Fruit fly (Drosophila melanogaster): Measurements from ENCODE around the gene Brd8.
A peak's percentile ranks its signal among the peaks of the same experiment; 100 is the strongest.

The Brd8 gene

DNA sequence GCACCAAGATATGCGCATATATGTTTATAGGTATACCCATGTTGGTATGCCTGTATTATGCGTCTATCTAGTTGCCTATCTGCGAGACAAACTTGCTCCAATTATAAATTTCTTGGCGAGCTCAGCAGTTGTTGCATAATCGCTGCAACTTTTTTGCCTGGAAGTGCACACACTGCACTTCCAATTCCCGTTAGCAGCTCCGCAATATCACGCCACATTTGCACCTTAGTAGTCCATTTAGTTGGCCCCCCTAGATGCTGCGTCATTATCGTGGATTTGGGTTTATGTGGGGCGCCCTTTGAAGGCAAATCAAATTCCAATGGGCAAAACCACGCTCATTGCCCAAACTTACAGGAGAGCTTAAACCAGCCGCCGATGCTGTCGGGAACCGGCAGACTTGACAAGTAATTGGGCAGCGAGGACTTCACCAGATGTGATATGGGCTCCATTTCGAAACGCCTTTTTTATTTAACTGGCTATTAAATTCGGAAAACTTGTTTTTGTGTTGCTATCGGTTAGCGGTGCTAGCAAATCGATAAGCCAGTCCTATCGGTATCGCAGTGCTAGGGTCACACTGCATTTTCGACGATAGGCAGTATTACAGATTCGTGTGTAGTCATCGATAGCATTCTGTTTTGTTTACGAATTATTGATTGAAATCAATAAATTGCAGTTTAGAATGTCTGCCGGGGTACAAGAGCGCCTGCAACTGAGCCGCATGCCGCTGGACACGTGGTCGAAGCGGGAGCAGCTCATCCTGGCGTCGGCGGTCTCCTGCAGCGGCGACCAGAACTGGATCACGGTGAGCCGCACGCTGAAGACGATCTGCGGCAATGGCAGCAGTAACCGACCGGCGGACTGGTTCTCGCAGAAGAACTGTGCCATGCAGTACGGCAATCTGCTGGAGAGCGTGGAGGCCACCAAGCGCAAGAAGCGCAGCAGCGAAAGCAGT, at the start of gene Brd8, which contains the start of gene Cisd2:
Brd8 (plus strand) TSS at position 595 of the 952 bp plus-strand sequence.
Cisd2 (minus strand) TSS at position 538 of the 952 bp plus-strand sequence.
- peak; percentile 64 for TF ChIP-seq CG17801 (GFP tag; optimal IDR thresholded peaks at IDR 0.05; ENCODE audit: partially characterized antibody)

DNA sequence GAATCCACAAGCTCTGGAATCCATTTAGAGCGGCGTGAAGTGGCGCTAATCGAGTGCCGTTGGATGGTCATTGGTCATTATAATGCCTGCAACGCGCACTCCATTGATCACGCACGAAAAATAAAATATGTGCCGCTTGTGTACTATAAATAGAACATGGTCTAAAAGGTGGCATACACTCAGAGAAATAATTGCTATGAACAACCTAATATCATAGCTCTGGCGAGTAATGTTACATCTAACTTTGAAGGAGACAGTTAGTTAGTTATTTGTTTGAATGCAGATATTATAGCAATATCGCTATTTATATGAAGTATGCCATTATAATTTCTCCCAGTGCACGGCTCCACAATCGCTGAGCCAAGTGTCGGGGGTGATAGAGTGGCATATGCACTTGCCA, 32.3 kb upstream of the Brd8 start:
- TF ChIP-seq CG17801 (GFP tag; optimal IDR thresholded peaks at IDR 0.05; ENCODE audit: partially characterized antibody): no peak

DNA sequence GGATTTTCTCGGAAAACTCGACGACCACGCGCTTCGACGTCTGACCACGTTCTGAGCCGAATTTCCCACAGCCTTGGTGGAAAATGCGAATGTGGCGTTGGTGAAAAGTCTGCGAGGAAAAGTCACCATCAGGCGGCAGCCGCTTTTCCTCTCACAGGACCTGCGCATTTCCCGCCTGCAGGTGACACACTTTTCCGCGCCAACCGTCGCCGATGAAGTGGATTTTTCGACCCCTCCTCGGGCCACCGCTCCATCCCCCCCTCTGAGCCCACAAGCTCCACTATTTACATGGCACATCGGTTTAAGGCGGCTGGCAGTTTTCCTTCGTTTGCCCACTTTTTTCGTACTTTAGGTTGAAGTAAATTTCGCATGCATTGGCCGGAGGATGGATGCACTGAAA, 28.3 kb upstream of the Brd8 start, which contains the start of gene jus:
jus (minus strand) TSS at position 38 of the 400 bp plus-strand sequence.
- no peak for TF ChIP-seq CG17801 (GFP tag; optimal IDR thresholded peaks at IDR 0.05; ENCODE audit: partially characterized antibody)

DNA sequence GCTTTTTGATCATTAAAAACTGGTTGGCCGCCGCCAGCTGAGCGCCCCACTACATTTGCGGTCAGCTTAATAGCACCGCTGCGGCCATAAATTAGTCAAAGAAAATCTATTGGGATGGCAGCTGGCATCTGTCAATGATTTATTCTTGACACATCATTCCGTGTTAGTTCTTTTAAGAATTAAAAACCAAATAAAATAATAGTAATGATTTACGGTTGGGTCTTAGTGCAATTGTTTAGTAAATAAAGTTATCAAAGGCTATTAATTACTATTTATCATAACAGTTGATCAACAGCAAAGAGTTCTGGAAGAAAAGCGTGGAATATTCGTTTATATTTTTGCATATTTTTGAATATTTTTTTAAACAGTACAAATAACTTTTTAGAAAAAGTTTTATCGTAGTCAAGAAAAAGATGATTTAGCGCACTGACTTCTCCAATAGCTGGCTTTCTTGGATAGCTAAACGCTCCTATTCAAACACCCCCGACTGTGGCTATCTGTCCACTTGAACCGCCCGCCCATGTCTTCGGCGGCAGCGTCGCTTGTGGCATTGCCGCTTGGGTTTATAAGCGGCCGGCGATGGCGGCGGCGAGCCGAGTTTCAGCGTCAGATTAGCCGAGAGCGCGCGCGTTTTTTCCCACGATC, 26.2 kb upstream of the Brd8 start, which contains the start of gene CG14515:
CG14515 (plus strand) TSS at position 590 of the 645 bp plus-strand sequence.
- no peak for TF ChIP-seq CG17801 (GFP tag; optimal IDR thresholded peaks at IDR 0.05; ENCODE audit: partially characterized antibody)

DNA sequence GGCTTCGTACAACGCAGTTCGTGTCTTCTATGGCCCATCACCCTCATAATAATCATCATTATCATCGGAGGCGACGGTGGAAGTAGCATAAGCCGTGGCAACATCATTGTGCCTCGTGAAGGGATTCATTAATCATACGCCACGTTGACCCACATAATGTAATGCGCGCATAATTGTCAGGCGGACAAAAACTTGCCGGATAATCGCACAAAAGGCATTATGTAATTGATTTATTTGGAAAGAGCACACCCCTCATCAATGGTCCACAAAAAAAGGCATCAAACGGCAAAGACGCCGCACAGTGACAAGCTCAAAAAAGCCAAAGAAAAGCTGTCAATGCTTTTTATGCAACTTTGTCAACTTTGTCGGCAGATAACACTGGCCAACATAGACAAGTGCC, 25.0 kb upstream of the Brd8 start:
- no peak for TF ChIP-seq CG17801 (GFP tag; optimal IDR thresholded peaks at IDR 0.05; ENCODE audit: partially characterized antibody)

DNA sequence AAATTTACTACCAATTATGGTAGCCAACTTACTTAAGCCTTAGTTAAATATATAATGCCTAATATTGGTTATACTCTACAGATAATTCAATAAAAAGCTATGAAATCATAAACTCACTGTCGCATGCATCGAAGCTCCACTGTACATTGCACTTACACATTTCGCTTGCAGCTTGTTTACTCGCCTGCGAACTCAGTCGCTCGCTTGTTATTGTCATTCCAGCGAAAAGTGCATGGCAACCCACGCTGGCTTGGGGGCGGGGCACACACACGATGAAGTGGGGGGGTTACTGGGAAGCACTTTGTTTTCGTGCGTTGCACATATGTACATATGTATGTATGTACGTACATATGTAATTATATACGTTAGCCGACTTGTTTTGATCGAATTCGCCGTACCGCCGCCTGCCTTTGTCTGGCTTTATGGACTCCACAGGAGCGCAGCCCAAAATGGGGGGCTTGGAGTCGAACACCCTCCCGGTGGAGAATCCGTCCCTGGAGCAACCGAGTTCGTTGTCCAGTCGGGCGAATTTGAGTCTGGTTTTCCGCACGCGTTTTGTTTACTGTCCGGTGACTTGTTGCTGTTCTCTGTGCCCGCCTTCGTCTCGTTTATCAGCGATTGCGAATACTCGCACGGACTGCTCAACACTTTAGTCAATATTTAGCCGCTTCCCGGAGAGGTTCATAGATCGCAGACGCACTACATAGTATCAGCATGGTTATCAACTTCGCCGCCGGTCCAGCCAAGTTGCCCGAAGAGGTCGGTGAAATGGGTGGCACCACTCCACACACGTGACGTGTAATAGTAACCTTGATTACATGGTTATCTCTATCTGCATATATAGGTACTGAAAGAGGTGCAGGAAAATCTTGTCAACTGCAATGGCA, 23.2 kb upstream of the Brd8 start, which contains the start of gene CG11899:
CG11899 (plus strand) TSS at position 648 of the 887 bp plus-strand sequence.
- peak; percentile 61 for TF ChIP-seq CG17801 (GFP tag; optimal IDR thresholded peaks at IDR 0.05; ENCODE audit: partially characterized antibody)

DNA sequence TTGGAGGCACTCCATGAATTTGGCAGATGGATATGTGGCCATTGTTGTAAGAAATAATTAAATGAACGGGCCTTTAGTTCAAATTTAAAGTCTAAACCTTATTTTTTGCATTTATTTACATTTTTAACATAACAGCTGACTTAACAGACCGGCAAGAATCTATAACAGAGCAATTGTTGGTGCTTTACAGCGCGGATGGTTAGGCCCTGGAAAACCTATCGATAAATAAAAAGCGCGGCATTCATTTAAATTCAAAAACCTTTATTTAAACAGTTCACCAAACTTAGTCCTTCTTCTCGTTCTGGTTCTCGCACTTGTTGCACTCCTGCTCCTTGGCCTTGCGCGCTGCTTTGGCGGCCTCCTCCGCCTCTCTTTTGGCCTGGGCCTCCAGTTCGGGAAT, 20.9 kb upstream of the Brd8 start, which contains the start of gene Mesh1:
Mesh1 (minus strand) TSS at position 108 of the 400 bp plus-strand sequence.
- TF ChIP-seq CG17801 (GFP tag; optimal IDR thresholded peaks at IDR 0.05; ENCODE audit: partially characterized antibody): no peak

DNA sequence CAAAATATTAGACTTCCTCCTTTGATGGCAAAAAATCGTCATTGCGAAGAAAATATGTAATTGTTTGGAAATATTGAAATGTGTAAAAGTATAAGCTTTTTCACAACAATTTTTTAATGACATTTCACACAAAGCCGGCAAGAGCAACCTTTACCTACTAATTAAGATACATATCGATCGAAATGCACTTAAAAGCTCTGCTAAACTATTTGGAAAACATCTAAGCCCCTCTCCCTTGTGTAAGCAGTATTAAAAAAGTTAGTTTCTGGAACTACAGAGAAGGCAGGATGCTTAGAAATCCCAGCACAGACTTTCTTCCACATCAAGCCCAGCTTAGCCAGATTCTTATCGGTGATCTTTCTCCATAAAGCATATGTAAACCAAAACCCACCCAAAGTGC, 19.3 kb upstream of the Brd8 start, which contains the start of gene Cyt-c1L:
Cyt-c1L (minus strand) TSS at position 101 of the 400 bp plus-strand sequence.
- no peak for TF ChIP-seq CG17801 (GFP tag; optimal IDR thresholded peaks at IDR 0.05; ENCODE audit: partially characterized antibody)

DNA sequence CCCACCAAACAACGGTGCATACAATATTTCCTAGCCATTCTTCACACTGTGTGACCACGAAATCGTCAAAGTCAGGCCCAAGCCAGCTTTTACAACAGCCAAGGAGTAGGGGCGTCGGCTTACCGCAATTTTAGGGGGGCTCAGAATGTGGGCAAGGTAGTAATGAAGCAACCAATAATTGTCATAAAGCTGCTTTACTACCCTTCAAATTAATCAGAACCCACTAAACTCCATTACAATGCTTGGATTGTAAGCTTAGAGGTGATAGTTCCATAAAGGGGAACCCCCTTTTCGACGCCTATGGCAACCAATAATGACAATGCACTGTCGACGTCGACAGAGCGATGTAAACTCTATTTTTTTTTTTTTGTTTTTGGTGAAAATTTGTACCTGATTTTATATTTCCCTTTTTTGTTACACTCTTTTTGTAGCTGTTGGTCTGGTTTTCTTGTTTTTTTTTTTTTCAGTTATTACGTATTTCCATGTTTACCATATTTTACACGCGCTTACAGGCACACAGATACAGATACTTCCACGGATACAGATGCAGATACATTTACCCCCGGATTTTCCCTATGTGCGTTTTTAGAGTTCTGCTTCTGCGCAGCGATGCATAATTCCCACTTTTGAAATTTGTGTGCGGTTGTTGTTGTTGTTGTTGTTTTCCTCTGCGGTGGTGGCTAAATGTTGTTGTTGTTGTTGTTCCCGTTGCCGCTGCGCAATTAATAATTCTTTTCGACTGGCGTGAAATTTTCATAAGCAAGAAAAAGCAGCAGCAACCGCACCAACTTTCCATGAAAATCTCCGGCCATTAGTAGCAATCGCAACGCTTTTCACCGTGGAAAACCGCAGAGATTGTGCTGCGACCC, 18.4 kb upstream of the Brd8 start:
- TF ChIP-seq CG17801 (GFP tag; optimal IDR thresholded peaks at IDR 0.05; ENCODE audit: partially characterized antibody): no peak

DNA sequence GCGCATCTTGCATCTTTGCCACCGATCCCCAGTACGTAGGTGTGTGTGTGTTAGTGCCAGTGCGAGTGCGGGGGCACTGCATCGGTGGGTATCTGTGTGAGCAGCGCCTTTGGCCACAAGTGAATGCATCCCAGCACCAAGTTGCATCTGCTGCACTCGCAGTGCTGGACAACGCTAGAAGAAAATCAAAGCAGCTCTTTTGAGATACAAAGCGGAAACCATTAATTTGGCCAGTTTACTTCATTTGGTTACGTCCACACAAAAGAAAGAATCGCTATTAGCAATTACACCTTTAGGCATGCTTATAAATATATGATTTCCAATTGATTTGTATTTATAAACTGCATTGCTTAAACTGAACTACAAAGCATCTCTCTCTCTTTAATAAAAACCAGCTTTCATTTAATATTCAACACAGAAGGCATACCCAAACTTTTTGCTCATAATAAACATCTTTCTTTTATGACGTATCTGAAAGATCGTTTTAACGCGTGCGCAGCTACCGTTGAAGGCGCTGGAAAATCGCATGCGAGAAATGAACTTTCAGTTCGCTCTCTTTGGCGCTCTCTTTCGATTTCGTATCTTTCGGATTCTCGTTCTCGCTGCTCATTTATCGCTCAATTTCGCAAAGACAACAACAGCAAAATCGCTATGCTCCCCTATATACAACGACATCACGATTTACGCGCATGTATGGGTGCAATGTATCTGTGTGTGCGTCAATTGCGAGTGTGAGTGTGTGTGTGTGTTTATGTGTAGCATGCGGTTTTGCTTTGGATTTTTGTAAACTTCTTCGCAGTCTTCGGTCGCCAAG, 16.9 kb upstream of the Brd8 start:
- no peak for TF ChIP-seq CG17801 (GFP tag; optimal IDR thresholded peaks at IDR 0.05; ENCODE audit: partially characterized antibody)

DNA sequence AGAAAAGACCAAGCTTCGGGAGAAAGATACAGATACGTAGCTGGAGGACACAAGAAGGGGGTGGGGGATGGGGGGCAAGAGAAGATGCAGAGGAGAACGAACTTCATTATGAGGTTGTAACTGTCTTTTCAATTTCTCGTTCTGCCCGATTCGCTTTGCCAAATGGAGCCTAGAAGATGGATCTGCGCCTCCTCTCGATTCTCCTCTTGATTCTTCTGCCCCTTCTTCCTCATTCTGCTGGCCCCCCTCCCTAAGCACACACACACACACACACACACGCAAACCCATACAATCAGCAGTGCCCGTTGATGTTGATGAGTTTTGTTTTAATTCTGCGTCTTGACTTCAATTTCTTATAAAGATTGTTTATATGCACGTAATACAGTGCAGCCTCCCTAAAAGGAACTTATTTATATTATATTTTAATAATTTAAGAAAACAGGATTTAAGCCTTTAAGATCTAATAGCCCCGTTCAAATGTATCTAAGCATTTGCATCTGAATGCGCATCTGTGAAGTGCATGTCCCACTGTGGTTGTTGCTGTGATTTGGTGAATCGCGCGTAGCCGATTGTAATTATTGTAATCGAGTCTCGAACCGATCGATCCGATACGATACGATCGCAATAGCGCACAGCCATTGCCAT, 16.2 kb upstream of the Brd8 start:
- TF ChIP-seq CG17801 (GFP tag; optimal IDR thresholded peaks at IDR 0.05; ENCODE audit: partially characterized antibody): peak; percentile 73

DNA sequence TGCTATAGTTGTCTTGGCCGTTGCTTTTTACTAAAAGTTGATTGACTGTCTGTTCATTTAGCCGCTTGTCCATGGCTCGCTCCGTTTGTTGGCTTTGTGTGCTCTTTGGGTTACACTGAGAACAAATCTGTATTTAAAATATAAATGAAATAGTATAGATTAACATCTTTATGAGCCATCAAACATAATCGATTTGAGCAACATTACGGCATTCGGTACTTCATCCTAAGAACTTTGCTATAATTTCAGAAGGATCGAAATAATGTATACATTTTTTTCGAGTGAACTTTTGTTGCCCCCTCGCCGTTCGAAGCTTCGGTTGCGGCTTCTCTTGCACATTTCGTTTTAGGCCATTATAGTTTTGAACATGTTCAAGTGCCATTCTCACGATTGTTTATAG, 15.3 kb upstream of the Brd8 start:
- TF ChIP-seq CG17801 (GFP tag; optimal IDR thresholded peaks at IDR 0.05; ENCODE audit: partially characterized antibody): peak; percentile 45

Data from ovary, adult (tissue).